Worm (Caenorhabditis elegans) whole organism, late embryonic: ENCODE data around the gene kin-36.
A peak's percentile ranks its signal among the peaks of the same experiment; 100 is the strongest.

Source experiments
- C08G9.2 ChIP-seq: sonication (generic microtip); optimal IDR thresholded peaks from 2 replicates; lab custom pipeline; 2016; ENCODE audit warnings: mild to moderate bottlenecking, missing genetic modification characterization, moderate library complexity, missing compliant biosample characterization
- C38D4.7 ChIP-seq: fragments of 200-800 bp; sonication (Bioruptor generic); optimal IDR thresholded peaks from 2 replicates; lab custom pipeline; 2018; ENCODE audit warnings: mild to moderate bottlenecking, missing genetic modification characterization, moderate library complexity, missing compliant biosample characterization
- K02D7.2 ChIP-seq: sonication (generic microtip); optimal IDR thresholded peaks from 2 replicates; lab custom pipeline; 2017; ENCODE audit warnings: mild to moderate bottlenecking, missing genetic modification characterization, missing compliant biosample characterization
- K09A11.1 ChIP-seq: sonication (generic microtip); optimal IDR thresholded peaks from 2 replicates; lab custom pipeline; 2017; ENCODE audit warnings: antibody characterized with exemption, mild to moderate bottlenecking, missing genetic modification characterization, missing compliant biosample characterization; ENCODE audit not compliant: insufficient read depth
- T23F11.4 ChIP-seq: fragments of 200-800 bp; sonication (Bioruptor generic); optimal IDR thresholded peaks from 2 replicates; lab custom pipeline; 2018; ENCODE audit warnings: mild to moderate bottlenecking, missing genetic modification characterization, missing compliant biosample characterization
- ahr-1 ChIP-seq: sonication (generic microtip); optimal IDR thresholded peaks from 2 replicates; lab custom pipeline; 2016; ENCODE audit warnings: missing genetic modification characterization, missing compliant biosample characterization
- ama-1 ChIP-seq: fragments of 150-350 bp; optimal IDR thresholded peaks from 2 replicates; lab custom pipeline; 2014
- ceh-14 ChIP-seq: sonication (generic microtip); optimal IDR thresholded peaks from 2 replicates; lab custom pipeline; 2016; ENCODE audit warnings: missing genotype, missing genetic modification characterization, missing compliant biosample characterization
- ceh-18 ChIP-seq: sonication (generic microtip); optimal IDR thresholded peaks from 2 replicates; lab custom pipeline; 2016; ENCODE audit warnings: missing genetic modification characterization, missing compliant biosample characterization
- ceh-19 ChIP-seq: fragments of 200-800 bp; sonication (Bioruptor generic); optimal IDR thresholded peaks from 2 replicates; lab custom pipeline; 2018; ENCODE audit warnings: mild to moderate bottlenecking, missing genetic modification characterization, missing compliant biosample characterization
- ceh-2 ChIP-seq: sonication (generic microtip); optimal IDR thresholded peaks from 2 replicates; lab custom pipeline; 2016; ENCODE audit warnings: missing genotype, missing genetic modification characterization, missing compliant biosample characterization
- ceh-22 ChIP-seq: sonication (generic microtip); optimal IDR thresholded peaks from 2 replicates; lab custom pipeline; 2017; ENCODE audit warnings: missing biosample characterization, missing genetic modification characterization
- ceh-24 ChIP-seq: sonication (generic microtip); optimal IDR thresholded peaks from 2 replicates; lab custom pipeline; 2016; ENCODE audit warnings: mild to moderate bottlenecking, missing genetic modification characterization, missing compliant biosample characterization
- ceh-30 ChIP-seq: fragments of 150-350 bp; optimal IDR thresholded peaks from 2 replicates; lab custom pipeline; 2014; ENCODE audit warnings: missing biosample characterization, missing genetic modification characterization
- ceh-48 ChIP-seq: sonication (generic microtip); optimal IDR thresholded peaks from 2 replicates; lab custom pipeline; 2016; ENCODE audit warnings: missing genetic modification characterization, inconsistent platforms, missing compliant biosample characterization
- ceh-6 ChIP-seq: fragments of 200-800 bp; sonication (Bioruptor generic); optimal IDR thresholded peaks from 2 replicates; lab custom pipeline; 2018; ENCODE audit warnings: mild to moderate bottlenecking, missing genetic modification characterization, missing compliant biosample characterization
- ceh-9 ChIP-seq: sonication (generic microtip); optimal IDR thresholded peaks from 2 replicates; lab custom pipeline; 2016; ENCODE audit warnings: mild to moderate bottlenecking, missing genetic modification characterization, inconsistent platforms, missing compliant biosample characterization
- che-1 ChIP-seq: sonication (generic microtip); optimal IDR thresholded peaks from 2 replicates; lab custom pipeline; 2016; ENCODE audit warnings: mild to moderate bottlenecking, missing genetic modification characterization, missing compliant biosample characterization
- dmd-4 ChIP-seq: sonication (generic microtip); optimal IDR thresholded peaks from 2 replicates; lab custom pipeline; 2016; ENCODE audit warnings: borderline replicate concordance, missing genetic modification characterization, missing compliant biosample characterization
- dve-1 ChIP-seq: sonication (generic microtip); optimal IDR thresholded peaks from 2 replicates; lab custom pipeline; 2017; ENCODE audit warnings: antibody characterized with exemption, mild to moderate bottlenecking, missing genetic modification characterization, missing compliant biosample characterization
- elt-4 ChIP-seq: sonication (generic microtip); optimal IDR thresholded peaks from 2 replicates; lab custom pipeline; 2016; ENCODE audit warnings: missing genetic modification characterization, missing compliant biosample characterization
- eyg-1 ChIP-seq: sonication (generic microtip); optimal IDR thresholded peaks from 2 replicates; lab custom pipeline; 2016; ENCODE audit warnings: missing genotype, missing genetic modification characterization, missing compliant biosample characterization
- fax-1 ChIP-seq: sonication (generic microtip); optimal IDR thresholded peaks from 2 replicates; lab custom pipeline; 2016; ENCODE audit warnings: missing genotype, missing genetic modification characterization, missing compliant biosample characterization
- fkh-10 ChIP-seq: fragments of 150-350 bp; optimal IDR thresholded peaks from 2 replicates; lab custom pipeline; 2014; ENCODE audit warnings: missing biosample characterization, missing genetic modification reagents, missing genetic modification characterization
- fkh-6 ChIP-seq: sonication (generic microtip); optimal IDR thresholded peaks from 2 replicates; lab custom pipeline; 2016; ENCODE audit warnings: missing genetic modification characterization, missing compliant biosample characterization
- gmeb-2 ChIP-seq: sonication (generic microtip); optimal IDR thresholded peaks from 2 replicates; lab custom pipeline; 2016; ENCODE audit warnings: missing genetic modification characterization, inconsistent platforms, missing compliant biosample characterization
- hlh-13 ChIP-seq: fragments of 200-800 bp; sonication (Bioruptor generic); optimal IDR thresholded peaks from 2 replicates; lab custom pipeline; 2018; ENCODE audit warnings: mild to moderate bottlenecking, missing genetic modification characterization, missing compliant biosample characterization
- hlh-15 ChIP-seq: sonication (generic microtip); optimal IDR thresholded peaks from 2 replicates; lab custom pipeline; 2016; ENCODE audit warnings: missing genetic modification characterization, missing compliant biosample characterization
- hlh-30 ChIP-seq: sonication (generic microtip); optimal IDR thresholded peaks from 2 replicates; lab custom pipeline; 2017; ENCODE audit warnings: antibody characterized with exemption, missing genetic modification characterization, missing compliant biosample characterization; ENCODE audit not compliant: insufficient read depth
- hlh-6 ChIP-seq: sonication (generic microtip); optimal IDR thresholded peaks from 2 replicates; lab custom pipeline; 2016; ENCODE audit warnings: missing genotype, missing genetic modification characterization, missing compliant biosample characterization
- hlh-8 ChIP-seq: sonication (generic microtip); optimal IDR thresholded peaks from 2 replicates; lab custom pipeline; 2016; ENCODE audit warnings: missing genotype, missing genetic modification characterization, missing compliant biosample characterization
- lim-6 ChIP-seq: sonication (generic microtip); optimal IDR thresholded peaks from 2 replicates; lab custom pipeline; 2016; ENCODE audit warnings: missing genetic modification characterization, missing compliant biosample characterization
- mec-3 ChIP-seq: sonication (generic microtip); optimal IDR thresholded peaks from 2 replicates; lab custom pipeline; 2016; ENCODE audit warnings: borderline replicate concordance, missing genetic modification characterization, missing compliant biosample characterization
- nfya-1 ChIP-seq: sonication (generic microtip); optimal IDR thresholded peaks from 2 replicates; lab custom pipeline; 2017; ENCODE audit warnings: missing genetic modification characterization, mild to moderate bottlenecking, missing compliant biosample characterization, antibody characterized with exemption, moderate library complexity
- nhr-11 ChIP-seq: fragments of 150-350 bp; optimal IDR thresholded peaks from 2 replicates; lab custom pipeline; 2014; ENCODE audit warnings: missing biosample characterization, missing genetic modification characterization
- nhr-232 ChIP-seq: sonication (generic microtip); optimal IDR thresholded peaks from 2 replicates; lab custom pipeline; 2016; ENCODE audit warnings: missing genetic modification characterization, missing compliant biosample characterization
- npax-4 ChIP-seq: sonication (generic microtip); optimal IDR thresholded peaks from 2 replicates; lab custom pipeline; 2016; ENCODE audit warnings: missing genetic modification characterization, missing compliant biosample characterization
- pax-1 ChIP-seq: fragments of 150-350 bp; optimal IDR thresholded peaks from 2 replicates; lab custom pipeline; 2014; ENCODE audit warnings: missing biosample characterization, missing genetic modification characterization
- pha-4 ChIP-seq: fragments of 150-350 bp; optimal IDR thresholded peaks from 2 replicates; lab custom pipeline; 2018; ENCODE audit warnings: missing biosample characterization, missing genetic modification reagents, missing genetic modification characterization
- pros-1 ChIP-seq: fragments of 150-350 bp; optimal IDR thresholded peaks from 2 replicates; lab custom pipeline; 2014; ENCODE audit warnings: missing biosample characterization, missing genetic modification reagents, missing genetic modification characterization
- ref-2 ChIP-seq: sonication (generic microtip); optimal IDR thresholded peaks from 2 replicates; lab custom pipeline; 2016; ENCODE audit warnings: missing genetic modification characterization, missing compliant biosample characterization
- rnt-1 ChIP-seq: sonication (generic microtip); optimal IDR thresholded peaks from 2 replicates; lab custom pipeline; 2016; ENCODE audit warnings: missing genetic modification characterization, missing compliant biosample characterization
- sdc-2 ChIP-seq: sonication (generic microtip); optimal IDR thresholded peaks from 2 replicates; lab custom pipeline; 2016; ENCODE audit warnings: missing genotype, missing genetic modification characterization, missing compliant biosample characterization
- sox-2 ChIP-seq: fragments of 200-800 bp; sonication (Bioruptor generic); IDR thresholded peaks from 2 replicates; pipeline ENCODE4 v1.3.6; 2022; ENCODE audit warnings: missing genetic modification reagents, missing genetic modification characterization, missing compliant biosample characterization
- sox-4 ChIP-seq: sonication (generic microtip); optimal IDR thresholded peaks from 2 replicates; lab custom pipeline; 2017; ENCODE audit warnings: mild to moderate bottlenecking, missing genetic modification characterization, inconsistent platforms, missing compliant biosample characterization
- tbx-7 ChIP-seq: sonication (generic microtip); optimal IDR thresholded peaks from 2 replicates; lab custom pipeline; 2016; ENCODE audit warnings: missing genotype, missing genetic modification characterization, missing compliant biosample characterization
- ttx-3 ChIP-seq: sonication (generic microtip); optimal IDR thresholded peaks from 2 replicates; lab custom pipeline; 2016; ENCODE audit warnings: missing genetic modification reagents, missing genetic modification characterization, missing compliant biosample characterization
- unc-3 ChIP-seq, 2 experiments: fragments of 200-800 bp in 1 of 2; sonication (Bioruptor generic) in 1 of 2; sonication (generic microtip) in 1 of 2; conservative IDR thresholded peaks in 1 of 2; optimal IDR thresholded peaks in 1 of 2; 2 replicates each; pipeline versions ENCODE4 v1.3.6 to Lab custom; 2016 to 2022; ENCODE audit warnings: missing compliant biosample characterization in 2 of 2, missing genetic modification characterization in 2 of 2, missing genetic modification reagents in 1 of 2
- unc-55 ChIP-seq: sonication (generic microtip); optimal IDR thresholded peaks from 2 replicates; lab custom pipeline; 2017; ENCODE audit warnings: missing biosample characterization, missing genetic modification reagents, missing genetic modification characterization
- ztf-16 ChIP-seq: sonication (generic microtip); optimal IDR thresholded peaks from 2 replicates; lab custom pipeline; 2017; ENCODE audit warnings: missing genetic modification characterization, missing compliant biosample characterization

kin-36 gene

DNA sequence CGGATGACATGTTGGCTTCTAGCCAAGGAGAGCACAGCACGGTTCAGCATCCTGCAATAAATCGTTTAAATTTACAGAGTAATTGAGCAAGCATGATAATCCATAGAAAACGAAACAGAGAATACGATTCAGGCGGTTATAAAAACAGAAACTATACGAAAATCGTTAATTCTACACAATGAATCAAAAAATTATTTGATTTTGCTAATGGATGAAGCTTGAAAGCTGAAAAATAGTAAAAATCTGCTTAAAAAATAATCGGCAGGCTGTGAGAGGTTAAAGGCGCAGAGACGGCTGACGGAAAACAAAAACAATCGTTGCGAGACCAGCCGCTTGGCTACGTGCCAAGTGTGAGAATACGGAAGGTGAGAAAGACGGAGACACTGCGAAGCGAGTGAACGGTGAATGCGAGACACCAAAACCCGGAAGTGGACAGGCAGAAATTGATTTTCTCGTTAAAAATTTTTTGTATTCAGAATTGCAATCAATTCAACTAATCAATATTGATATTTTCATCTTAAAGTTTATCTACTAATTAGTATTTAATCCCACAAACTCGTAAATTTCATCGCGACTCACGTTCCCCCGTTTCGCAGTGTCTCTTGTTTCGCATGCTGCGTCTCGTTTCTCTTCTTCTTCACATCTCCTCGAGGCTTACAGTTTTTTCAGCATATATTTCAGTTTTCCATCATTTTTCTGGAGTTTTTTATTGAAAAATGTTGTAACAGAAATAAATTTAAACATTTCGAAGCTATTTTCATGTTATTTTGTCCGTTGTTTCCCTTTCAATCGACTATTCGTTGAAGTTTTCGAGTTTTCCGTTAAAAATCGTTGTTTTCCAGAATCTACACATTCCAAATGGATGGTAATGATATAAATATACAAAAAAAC lies 18.4 kb upstream of the kin-36 start, which contains the start of the genes F29B9.11 and jmjd-1.2:
F29B9.11 (minus strand) TSS at position 51 of the 891 bp plus-strand sequence.
jmjd-1.2 (plus strand) TSS at position 841 of the 891 bp plus-strand sequence.
- TF ChIP-seq ceh-22 (no peak), tbx-7 (tag; lab: Kevin White, UChicago) (peak; percentile 99), nfya-1 (tag; lab: Kevin White, UChicago) (peak; percentile 59), rnt-1 (tag; lab: Kevin White, UChicago) (peak; percentile 97), che-1 (tag; lab: Kevin White, UChicago) (peak; percentile 46), ztf-16 (tag; lab: Kevin White, UChicago) (peak; percentile 72), ceh-9 (tag; lab: Kevin White, UChicago) (peak; percentile 8), fkh-6 (tag; lab: Kevin White, UChicago) (peak; percentile 79), elt-4 (tag; lab: Kevin White, UChicago) (no peak), T23F11.4 (peak; percentile 73), hlh-15 (peak; percentile 70), mec-3 (tag; lab: Kevin White, UChicago) (peak; percentile 82), ref-2 (tag; lab: Kevin White, UChicago) (peak; percentile 99), fkh-10 (GFP tag; lab: Kevin White, UChicago) (no peak), ceh-6 (GFP tag; lab: Kevin White, UChicago) (no peak), ttx-3 (tag; lab: Kevin White, UChicago) (peak; percentile 71), pha-4 (tag; lab: Kevin White, UChicago) (no peak), hlh-30 (no peak), ceh-48 (tag; lab: Kevin White, UChicago) (no peak), sox-2 (GFP tag; lab: Robert Waterston, UW) (no peak), ceh-24 (no peak), hlh-6 (peak; percentile 73), dve-1 (tag; lab: Kevin White, UChicago) (peak; percentile 39), ahr-1 (tag; lab: Kevin White, UChicago) (peak; percentile 95), ceh-30 (tag; lab: Kevin White, UChicago) (peak; percentile 25), pax-1 (tag; lab: Kevin White, UChicago) (peak; percentile 33), pros-1 (tag; lab: Kevin White, UChicago) (no peak), K09A11.1 (tag; lab: Kevin White, UChicago) (no peak), hlh-13 (peak; percentile 23), npax-4 (tag; lab: Kevin White, UChicago) (no peak), nhr-11 (tag; lab: Kevin White, UChicago) (no peak), unc-3 (GFP tag; conservative IDR thresholded peaks at IDR 0.05; lab: Robert Waterston, UW) (no peak), unc-3 (tag; optimal IDR thresholded peaks at IDR 0.05; lab: Kevin White, UChicago) (peak; percentile 72), ceh-18 (tag; lab: Kevin White, UChicago) (peak; percentile 86), fax-1 (peak; percentile 95), C38D4.7 (peak; percentile 14), C08G9.2 (tag; lab: Kevin White, UChicago) (peak; percentile 99), unc-55 (peak; percentile 65), ceh-2 (tag; lab: Kevin White, UChicago) (peak; percentile 99), ama-1 (lab: Kevin White, UChicago) (no peak), ceh-19 (peak; percentile 61), sdc-2 (peak; percentile 75), sox-4 (no peak), lim-6 (tag; lab: Kevin White, UChicago) (peak; percentile 91), hlh-8 (peak; percentile 94), ceh-14 (peak; percentile 95), eyg-1 (tag; lab: Kevin White, UChicago) (peak; percentile 76), K02D7.2 (tag; lab: Kevin White, UChicago) (no peak), dmd-4 (peak; percentile 24), gmeb-2 (peak; percentile 49), nhr-232 (no peak)
